Fruit fly (Drosophila melanogaster) whole organism, adult: ENCODE results near the gene Wdfy2.
A peak's percentile ranks its signal among the peaks of the same experiment; 100 is the strongest.

Experiments
- CG11617 ChIP-seq: fragments of 200-800 bp; sonication (Bioruptor generic); optimal IDR thresholded peaks from 2 replicates; lab custom pipeline; 2017; ENCODE audit warnings: mild to moderate bottlenecking, missing biosample characterization, missing genetic modification reagents, missing genetic modification characterization
- CG12768 ChIP-seq: fragments of 200-800 bp; sonication (Bioruptor generic); optimal IDR thresholded peaks from 2 replicates; lab custom pipeline; 2017; ENCODE audit warnings: missing biosample characterization, missing genetic modification characterization, mild to moderate bottlenecking, moderate library complexity, missing genetic modification reagents
- CG14711 ChIP-seq: fragments of 200-800 bp; sonication (Bioruptor generic); optimal IDR thresholded peaks from 2 replicates; lab custom pipeline; 2018; ENCODE audit warnings: missing biosample characterization, mild to moderate bottlenecking, missing genetic modification characterization, moderate library complexity
- CG1620 ChIP-seq: fragments of 200-800 bp; sonication (Bioruptor generic); optimal IDR thresholded peaks from 2 replicates; lab custom pipeline; 2016; ENCODE audit warnings: missing biosample characterization, missing genetic modification characterization
- CG7045 ChIP-seq: fragments of 200-800 bp; sonication (Bioruptor generic); optimal IDR thresholded peaks from 2 replicates; lab custom pipeline; 2017; ENCODE audit warnings: missing biosample characterization, mild to moderate bottlenecking, missing genetic modification characterization
- Clk ChIP-seq: fragments of 200-800 bp; sonication (Bioruptor generic); optimal IDR thresholded peaks from 2 replicates; lab custom pipeline; 2017; ENCODE audit warnings: missing biosample characterization, missing genetic modification characterization
- Hr96 ChIP-seq: fragments of 200-800 bp; sonication (Bioruptor generic); optimal IDR thresholded peaks from 2 replicates; lab custom pipeline; 2016; ENCODE audit warnings: missing biosample characterization, missing genetic modification characterization
- Mnt ChIP-seq: fragments of 200-800 bp; sonication (Bioruptor generic); optimal IDR thresholded peaks from 2 replicates; lab custom pipeline; 2016; ENCODE audit warnings: missing biosample characterization, mild to moderate bottlenecking, missing genetic modification characterization
- bab1 ChIP-seq: fragments of 200-800 bp; sonication (Bioruptor generic); optimal IDR thresholded peaks from 3 replicates; lab custom pipeline; 2019; ENCODE audit warnings: missing biosample characterization, mild to moderate bottlenecking, missing genetic modification characterization, moderate library complexity
- cnc ChIP-seq, 2 experiments: fragments of >200 bp; optimal IDR thresholded peaks; 2 replicates each; lab custom pipeline; 2017
- kay ChIP-seq: fragments of 200-800 bp; sonication (Bioruptor generic); peaks from one replicate; lab custom pipeline; 2016; ENCODE audit warnings: missing biosample characterization, missing genetic modification characterization, borderline replicate concordance
- ovo ChIP-seq: fragments of 200-800 bp; sonication (Bioruptor generic); optimal IDR thresholded peaks from 2 replicates; lab custom pipeline; 2016; ENCODE audit warnings: missing biosample characterization, missing genetic modification characterization
- pad ChIP-seq: fragments of 200-800 bp; sonication (Bioruptor generic); optimal IDR thresholded peaks from 3 replicates; lab custom pipeline; 2017; ENCODE audit warnings: missing biosample characterization, missing genetic modification characterization, mild to moderate bottlenecking, moderate library complexity, missing genetic modification reagents
- tj ChIP-seq: fragments of 200-800 bp; sonication (Bioruptor generic); optimal IDR thresholded peaks from 3 replicates; lab custom pipeline; 2017; ENCODE audit warnings: missing biosample characterization, mild to moderate bottlenecking, missing genetic modification characterization, moderate library complexity

dm6 chr2L:10379865-10380264 lies 43.2 kb upstream of the Wdfy2 start, which contains the start of gene gny:
- TF ChIP-seq bab1 (GFP tag; lab: Kevin White, UChicago) (peak; percentile 15), ovo (GFP tag; lab: Kevin White, UChicago) (no peak), cnc (optimal IDR thresholded peaks at IDR 0.05; lab: Kevin White, UChicago) (no peak), Clk (GFP tag; lab: Kevin White, UChicago) (no peak), CG14711 (tag; lab: Kevin White, UChicago) (no peak), kay (GFP tag; lab: Kevin White, UChicago) (no peak), CG11617 (GFP tag; lab: Kevin White, UChicago) (no peak), tj (GFP tag; lab: Kevin White, UChicago) (no peak), Hr96 (GFP tag; lab: Kevin White, UChicago) (no peak), Mnt (GFP tag; lab: Kevin White, UChicago) (no peak), CG7045 (GFP tag; lab: Kevin White, UChicago) (no peak), CG12768 (GFP tag; lab: Kevin White, UChicago) (no peak), pad (GFP tag; lab: Kevin White, UChicago) (no peak), CG1620 (no peak)
